Worm (Caenorhabditis elegans) whole organism, L4/young adult: ENCODE data around the gene memi-2.
"Not testable (repeated sequence)": the region's sequence is repeated elsewhere in the genome, so short reads cannot be mapped to it uniquely, and the experiment has no call there.

Experiments
- W03F9.2 ChIP-seq: fragments of 150-350 bp; optimal IDR thresholded peaks from 2 replicates; lab custom pipeline; 2014; ENCODE audit warnings: missing biosample characterization, missing genetic modification characterization
- dao-5 ChIP-seq: sonication (generic microtip); optimal IDR thresholded peaks from 2 replicates; lab custom pipeline; 2016; ENCODE audit warnings: missing genotype, missing genetic modification characterization, moderate library complexity, missing compliant biosample characterization
- him-1 ChIP-seq: sonication (generic microtip); optimal IDR thresholded peaks from 2 replicates; lab custom pipeline; 2016; ENCODE audit warnings: missing genotype, missing genetic modification reagents, missing genetic modification characterization, missing compliant biosample characterization

The memi-2 gene

DNA sequence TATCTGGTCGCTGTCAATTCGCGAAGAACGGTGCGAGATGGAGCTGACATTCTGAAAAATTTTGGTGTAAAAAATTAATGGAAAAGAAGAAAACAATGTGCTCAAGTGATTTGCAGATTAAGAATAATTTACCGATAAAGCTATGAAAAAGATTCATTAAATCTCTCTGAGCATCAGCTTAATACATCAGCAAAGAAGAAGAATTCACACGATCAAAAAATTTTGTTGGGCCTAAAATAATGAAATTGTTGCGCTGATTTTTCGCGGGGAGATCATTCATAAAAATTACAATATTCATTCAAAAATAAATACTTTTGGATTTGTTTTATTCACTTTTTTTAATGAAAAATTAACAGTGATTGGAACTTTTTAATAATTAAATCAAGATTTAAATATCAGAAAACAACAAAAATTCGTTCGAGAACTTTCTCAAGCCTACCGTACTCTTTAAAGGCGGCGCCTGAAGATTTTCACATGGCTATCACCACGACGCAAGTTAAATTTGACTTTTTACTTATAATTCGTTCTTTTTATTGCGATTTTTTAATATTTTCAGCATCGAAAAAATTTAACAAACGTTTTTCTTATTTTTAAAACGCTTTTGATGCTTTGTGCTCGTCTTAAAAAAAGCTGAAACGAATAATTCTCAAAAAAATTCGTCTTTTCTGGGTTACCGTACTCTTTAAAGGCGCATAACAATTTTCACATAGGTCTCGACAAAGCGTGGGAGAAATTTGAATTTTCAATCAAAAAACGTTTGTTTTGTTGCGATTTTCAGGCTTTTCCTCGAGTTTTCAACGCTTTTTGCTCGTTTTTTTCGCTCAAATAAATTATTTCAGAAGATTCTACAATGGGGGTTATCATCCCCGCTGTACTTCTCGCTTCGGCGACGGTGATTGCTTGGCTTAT, at the start of gene memi-2, which contains the start of gene cyp-31A5:
memi-2 (minus strand) TSS at position 51 of the 909 bp plus-strand sequence.
cyp-31A5 (plus strand) TSS at position 834 of the 909 bp plus-strand sequence.
- no peak for TF ChIP-seq dao-5 (tag; lab: Kevin White, UChicago)
- TF ChIP-seq W03F9.2 (tag; lab: Kevin White, UChicago): no peak
- TF ChIP-seq him-1 (tag; lab: Kevin White, UChicago): no peak

- no peak for TF ChIP-seq W03F9.2 (tag; lab: Kevin White, UChicago)
- TF ChIP-seq dao-5 (tag; lab: Kevin White, UChicago): no peak
- TF ChIP-seq him-1 (tag; lab: Kevin White, UChicago): no peak
These were observed 45.0 kb upstream of the memi-2 start, which contains the start of gene mam-3 for ce11 chrIV:13445275-13445674. Gene mam-3, minus strand, starts transcription at chrIV:13445375.

DNA sequence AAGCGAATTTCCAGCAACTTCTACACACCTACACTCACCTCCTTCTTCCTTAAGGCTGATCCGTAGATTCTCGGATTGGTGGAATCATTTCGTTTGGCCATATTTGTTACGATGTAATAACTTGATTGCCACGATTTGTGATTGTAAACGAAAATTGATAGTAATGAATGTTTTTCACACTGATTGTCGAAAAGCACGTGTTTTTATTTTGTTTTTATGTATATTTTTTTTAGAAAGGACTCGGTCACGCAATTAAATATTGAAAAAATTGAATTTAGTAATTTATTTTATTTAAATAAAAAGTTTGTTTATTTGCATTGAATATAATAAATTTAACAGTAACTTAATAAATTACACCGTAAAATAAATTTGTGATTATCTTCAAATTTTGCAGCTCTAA, 33.6 kb upstream of the memi-2 start, which contains the start of gene K09B11.5:
K09B11.5 (minus strand) TSS at position 101 of the 400 bp plus-strand sequence.
- not testable (repeated sequence) for TF ChIP-seq dao-5, him-1, W03F9.2 (tag; lab: Kevin White, UChicago)

DNA sequence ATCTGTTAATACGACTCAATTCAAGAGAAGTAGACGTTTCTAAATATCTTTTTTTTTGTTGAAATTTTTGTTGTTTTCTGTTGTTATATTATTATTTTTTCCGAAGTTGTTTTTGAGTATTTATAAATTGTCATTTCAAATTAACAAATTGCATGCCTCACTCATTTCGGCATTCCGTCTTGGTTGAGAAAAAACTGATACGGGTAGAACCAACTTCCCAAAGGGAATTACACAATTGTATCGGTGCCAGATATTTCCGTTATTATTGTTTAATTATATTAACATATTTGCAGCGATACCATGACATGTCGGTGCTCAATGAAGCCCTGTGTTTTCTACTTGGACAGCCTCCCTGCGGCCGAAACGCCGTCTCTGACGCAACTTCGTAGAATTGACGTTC, 28.9 kb upstream of the memi-2 start, which contains the start of gene K09B11.4:
K09B11.4 (plus strand) TSS at position 301 of the 400 bp plus-strand sequence.
- no peak for TF ChIP-seq dao-5 (tag; lab: Kevin White, UChicago)
- TF ChIP-seq him-1 (tag; lab: Kevin White, UChicago): no peak
- TF ChIP-seq W03F9.2 (tag; lab: Kevin White, UChicago): no peak

DNA sequence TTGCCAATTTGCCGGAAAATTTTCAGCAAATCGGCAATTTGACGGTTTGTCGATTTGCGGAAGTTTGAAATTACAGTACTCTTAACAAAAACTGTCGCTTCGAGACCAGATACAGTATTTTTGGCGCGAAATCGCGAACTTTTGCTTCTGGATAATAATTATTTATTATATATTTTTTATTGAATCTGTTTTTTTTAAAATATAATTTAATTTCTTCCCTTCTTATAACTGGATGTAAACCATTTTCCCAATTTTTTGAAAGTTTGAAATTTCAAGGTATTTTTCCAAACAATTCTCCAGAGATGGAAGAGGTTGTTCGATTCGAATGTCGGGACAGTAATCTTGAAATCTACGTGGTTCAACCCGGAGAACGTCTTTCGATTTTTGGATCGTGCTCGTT, 21.9 kb upstream of the memi-2 start, which contains the start of gene nol-9:
nol-9 (plus strand) TSS at position 301 of the 400 bp plus-strand sequence.
- TF ChIP-seq W03F9.2 (tag; lab: Kevin White, UChicago) (no peak), him-1 (tag; lab: Kevin White, UChicago) (no peak), dao-5 (tag; lab: Kevin White, UChicago) (no peak)

ce11 chrIV:13415739-13416271, 15.5 kb upstream of the memi-2 start, which contains the start of the genes pik-1 and aptf-2:
Gene pik-1, plus strand, starts transcription at chrIV:13416041.
Gene aptf-2, minus strand, starts transcription at chrIV:13416051.
- no peak for TF ChIP-seq W03F9.2 (tag; lab: Kevin White, UChicago)
- TF ChIP-seq dao-5 (tag; lab: Kevin White, UChicago): no peak
- TF ChIP-seq him-1 (tag; lab: Kevin White, UChicago): no peak

DNA sequence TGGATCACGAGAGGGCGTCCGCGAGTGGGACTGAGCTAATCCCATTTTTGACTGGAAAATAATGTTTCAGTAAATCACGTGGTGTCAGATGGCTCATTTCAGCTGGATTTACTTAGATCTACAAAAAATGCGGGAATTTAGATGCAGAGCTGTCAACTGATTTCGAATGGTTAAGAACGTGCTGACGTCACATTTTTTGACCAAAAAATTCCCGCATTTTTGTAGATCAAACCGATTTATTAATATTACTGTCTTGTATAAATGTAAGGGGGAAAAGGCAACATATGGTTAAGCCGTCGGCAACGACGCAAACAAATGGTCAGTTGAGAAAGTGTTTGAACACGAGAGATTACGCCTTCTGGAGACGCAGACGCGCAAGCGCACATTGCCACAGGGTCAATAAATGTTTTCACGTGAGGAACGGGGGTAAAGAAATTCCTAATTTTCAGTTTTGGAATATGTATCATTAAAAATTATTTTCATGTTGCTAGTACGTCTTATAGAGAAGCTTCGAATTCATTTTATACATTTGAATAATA, 12.6 kb upstream of the memi-2 start, which contains the start of gene gcl-1:
gcl-1 (minus strand) TSS at position 51 of the 539 bp plus-strand sequence.
- TF ChIP-seq W03F9.2 (tag; lab: Kevin White, UChicago) (no peak), dao-5 (tag; lab: Kevin White, UChicago) (no peak), him-1 (tag; lab: Kevin White, UChicago) (no peak)

DNA sequence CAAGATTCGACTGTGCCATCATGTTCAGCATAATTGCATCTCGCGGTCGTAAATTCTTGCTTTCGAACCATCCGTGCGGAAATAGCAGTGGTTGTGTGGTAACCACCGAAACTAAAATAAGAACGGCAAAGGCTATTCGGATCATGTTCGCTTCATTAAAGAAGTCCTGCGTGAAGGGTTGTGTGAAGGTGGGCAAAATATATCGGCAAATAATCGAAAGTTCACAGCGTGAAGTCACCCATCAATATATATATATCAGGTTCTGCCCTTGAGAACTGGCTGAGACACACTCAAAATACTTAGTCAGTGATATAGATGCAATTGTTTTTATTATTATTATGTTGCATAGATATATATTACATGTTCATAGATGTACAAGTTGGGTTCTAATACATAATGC, 7.7 kb upstream of the memi-2 start, which contains the start of gene Y62E10A.19:
Y62E10A.19 (minus strand) TSS at position 289 of the 400 bp plus-strand sequence.
- TF ChIP-seq him-1 (tag; lab: Kevin White, UChicago) (no peak), dao-5 (tag; lab: Kevin White, UChicago) (no peak), W03F9.2 (tag; lab: Kevin White, UChicago) (no peak)

DNA sequence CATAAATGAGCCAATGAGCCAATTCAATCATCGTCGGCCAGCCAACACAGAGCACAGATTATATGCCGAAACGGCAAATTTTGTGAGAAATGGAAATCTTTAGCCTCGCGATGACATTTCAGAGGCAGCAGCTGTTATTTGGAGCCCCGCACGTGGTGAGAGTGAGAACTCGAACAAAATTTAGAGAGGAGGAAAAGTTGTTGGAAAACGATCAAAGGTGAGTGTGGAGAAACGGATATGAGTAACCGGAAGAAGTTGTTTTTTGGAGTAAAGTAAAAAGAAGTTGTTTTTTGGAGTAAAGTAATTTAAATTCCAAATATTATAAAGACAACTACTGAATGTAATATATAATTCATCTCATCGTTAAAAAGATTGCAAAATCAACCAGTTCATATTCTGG, 1.6 kb downstream of the memi-2 start, which contains the start of gene Y62E10A.13:
Y62E10A.13 (minus strand) TSS at position 326 of the 400 bp plus-strand sequence.
- no peak for TF ChIP-seq dao-5 (tag; lab: Kevin White, UChicago)
- no peak for TF ChIP-seq him-1 (tag; lab: Kevin White, UChicago)
- no peak for TF ChIP-seq W03F9.2 (tag; lab: Kevin White, UChicago)

- no peak for TF ChIP-seq dao-5 (tag; lab: Kevin White, UChicago)
- no peak for TF ChIP-seq W03F9.2 (tag; lab: Kevin White, UChicago)
- no peak for TF ChIP-seq him-1 (tag; lab: Kevin White, UChicago)
These were observed 3.9 kb downstream of the memi-2 start for ce11 chrIV:13396375-13396774.

ce11 chrIV:13395255-13395654, 5.1 kb downstream of the memi-2 start:
- peak; percentile 67 for TF ChIP-seq him-1 (tag; lab: Kevin White, UChicago)
- TF ChIP-seq dao-5 (tag; lab: Kevin White, UChicago): no peak

DNA sequence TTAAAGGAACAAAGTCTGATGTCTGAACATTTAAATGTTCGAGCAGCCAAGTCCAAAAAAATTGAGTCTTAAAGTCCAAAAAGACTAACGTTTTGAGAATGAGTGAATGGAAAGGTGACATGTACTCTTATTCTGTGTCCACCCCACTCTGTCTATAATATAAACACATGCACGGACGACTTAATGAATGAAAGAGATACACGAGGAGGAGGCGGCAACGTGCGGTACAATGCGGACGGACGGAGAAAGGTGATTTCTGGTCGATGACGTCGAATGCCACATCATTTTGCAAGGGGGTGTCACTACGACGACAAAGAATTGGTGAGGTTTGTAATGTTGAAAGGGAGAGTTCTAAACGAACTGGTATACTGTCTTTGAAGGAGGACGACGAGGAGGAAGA, 5.6 kb downstream of the memi-2 start:
- TF ChIP-seq him-1 (tag; lab: Kevin White, UChicago) (no peak), W03F9.2 (tag; lab: Kevin White, UChicago) (no peak), dao-5 (tag; lab: Kevin White, UChicago) (no peak)
